Fruit fly (Drosophila melanogaster): ENCODE measurements around the gene Vps15.
A peak's percentile ranks its signal among the peaks of the same experiment; 100 is the strongest.

Gene Vps15

DNA sequence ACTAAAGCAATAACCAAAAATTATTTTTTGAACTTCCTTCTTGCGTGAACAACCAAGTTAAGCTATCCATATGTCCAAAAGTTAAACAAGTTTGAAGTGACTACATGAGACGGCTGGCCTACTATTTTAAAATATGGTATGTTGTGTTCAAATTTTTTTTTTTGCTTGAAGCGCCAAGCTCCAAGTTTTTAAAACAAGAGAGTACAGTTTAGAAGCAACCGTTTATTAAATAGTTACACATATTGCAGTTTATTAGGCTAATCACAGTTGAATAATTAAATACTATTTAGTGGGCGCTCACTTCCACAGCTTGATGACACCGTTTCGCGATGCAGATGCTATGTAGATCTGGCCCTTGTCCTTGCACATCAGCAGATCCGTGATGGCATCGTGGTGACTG is 5.1 kb downstream of the Vps15 start, which contains the start of gene D1:
D1 (minus strand) TSS at position 101 of the 400 bp plus-strand sequence.
- TF ChIP-seq CG8478 (optimal IDR thresholded peaks at IDR 0.05): no peak
- no peak for TF ChIP-seq CTCF (optimal IDR thresholded peaks at IDR 0.05)

dm6 chr3R:9239941-9240400 is 5.7 kb downstream of the Vps15 start:
- no peak for TF ChIP-seq CG8478 (optimal IDR thresholded peaks at IDR 0.05)
- TF ChIP-seq CTCF (optimal IDR thresholded peaks at IDR 0.05): peak in 1 of 2 experiments; percentile 39

DNA sequence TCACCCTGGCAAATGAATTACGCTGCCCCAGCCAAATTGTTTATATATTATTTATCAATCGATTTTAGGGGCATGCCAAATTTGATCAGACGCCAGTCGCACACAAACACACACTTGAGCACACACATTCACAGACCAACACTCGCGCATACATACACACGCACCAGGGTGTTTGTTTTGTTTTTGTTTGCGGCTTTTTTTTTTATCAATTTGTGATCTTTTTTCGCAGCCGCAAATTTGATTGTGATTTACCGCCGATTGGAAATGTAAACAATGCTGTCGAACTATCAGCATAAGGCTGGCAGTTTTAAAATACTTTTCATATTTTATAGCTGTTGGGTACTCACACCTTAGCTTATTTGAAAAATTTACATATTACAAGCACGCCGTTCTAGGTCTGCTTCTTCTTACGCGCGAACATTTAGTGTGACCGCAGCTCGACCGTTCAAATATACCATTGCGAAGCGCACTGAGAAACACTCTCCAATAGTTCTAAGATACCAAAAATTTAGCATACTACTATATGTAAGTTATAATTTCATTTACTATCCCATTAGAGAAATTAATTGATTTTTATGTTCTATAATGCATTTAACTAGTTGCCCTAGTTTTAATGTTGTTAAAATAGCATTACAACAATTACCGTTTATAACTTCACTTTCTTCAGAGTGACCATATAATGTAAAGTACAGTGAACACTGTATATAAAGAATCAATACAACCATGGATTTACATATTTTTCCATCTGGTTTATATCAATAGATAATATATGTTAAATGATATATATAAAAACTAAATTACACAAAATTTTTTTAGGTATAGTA is 8.2 kb downstream of the Vps15 start, which contains the start of gene pum:
pum (minus strand) TSS at position 415 of the 824 bp plus-strand sequence.
- TF ChIP-seq CTCF (optimal IDR thresholded peaks at IDR 0.05): no peak
- no peak for TF ChIP-seq CG8478 (optimal IDR thresholded peaks at IDR 0.05)

DNA sequence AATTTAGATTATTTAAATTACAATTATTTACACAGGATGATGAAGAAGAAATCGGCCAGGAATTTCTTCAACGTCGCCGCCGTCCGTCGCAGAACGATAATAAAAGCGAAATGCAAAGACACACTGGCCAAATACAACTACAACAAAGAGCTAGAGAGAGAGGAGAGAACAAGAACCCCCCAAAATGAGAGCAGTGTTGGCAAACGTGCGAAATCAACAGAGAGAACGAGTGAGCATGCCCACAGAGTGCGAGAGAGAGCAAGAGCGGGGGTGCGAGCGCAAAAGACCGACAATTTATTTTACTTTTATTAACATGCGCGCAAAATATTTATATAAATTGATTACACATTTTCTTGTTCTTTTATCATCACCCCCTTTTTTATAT is 8.8 kb downstream of the Vps15 start:
- TF ChIP-seq CTCF (optimal IDR thresholded peaks at IDR 0.05) (no peak), CG8478 (optimal IDR thresholded peaks at IDR 0.05) (no peak)

DNA sequence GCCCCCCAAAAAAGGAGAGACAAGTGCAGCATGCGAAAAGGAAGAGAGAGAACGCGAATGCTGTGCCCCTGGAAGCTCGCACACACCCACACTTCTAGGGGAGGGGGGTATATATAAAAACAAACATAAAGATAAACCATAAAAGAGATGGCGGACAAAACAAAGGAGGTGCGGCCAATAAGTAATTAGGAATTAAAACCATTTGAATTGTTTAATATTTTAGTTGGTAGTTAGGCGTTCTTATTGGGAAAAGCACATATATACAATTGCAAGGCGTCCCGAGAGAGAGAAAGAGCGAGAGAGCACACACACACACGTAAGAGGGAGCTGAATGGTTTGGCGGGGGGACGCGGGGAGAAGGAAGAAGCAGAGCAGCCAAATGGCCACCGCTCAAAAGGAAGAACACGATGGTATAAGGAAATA is 9.6 kb downstream of the Vps15 start:
- TF ChIP-seq CG8478 (optimal IDR thresholded peaks at IDR 0.05): no peak
- TF ChIP-seq CTCF (optimal IDR thresholded peaks at IDR 0.05): no peak

- no peak for TF ChIP-seq CG8478 (optimal IDR thresholded peaks at IDR 0.05)
- no peak for TF ChIP-seq CTCF (optimal IDR thresholded peaks at IDR 0.05)
These were observed 10.9 kb downstream of the Vps15 start for dm6 chr3R:9234756-9235255.

dm6 chr3R:9233763-9234162 is 11.9 kb downstream of the Vps15 start:
- TF ChIP-seq CTCF (optimal IDR thresholded peaks at IDR 0.05) (no peak), CG8478 (optimal IDR thresholded peaks at IDR 0.05) (no peak)

DNA sequence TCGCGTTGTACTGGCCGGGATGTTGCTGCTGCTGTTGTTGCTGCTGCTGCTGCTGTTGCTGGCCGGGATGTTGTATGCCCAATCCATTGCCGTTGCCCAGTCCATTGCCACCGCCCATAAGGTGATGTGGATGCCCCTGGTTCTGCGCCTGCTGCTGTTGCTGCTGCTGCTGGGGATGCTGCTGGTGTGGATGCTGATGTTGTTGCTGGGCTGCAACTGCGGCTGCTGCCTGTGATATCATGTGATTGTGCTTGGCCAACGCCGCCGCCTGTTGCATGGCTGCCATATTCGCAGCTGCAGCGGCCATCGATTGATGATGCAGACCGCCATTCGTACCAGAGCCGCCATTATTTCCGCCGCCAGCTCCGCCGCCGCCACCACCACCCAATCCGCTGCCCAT is 13.3 kb downstream of the Vps15 start:
- TF ChIP-seq CTCF (optimal IDR thresholded peaks at IDR 0.05) (no peak), CG8478 (optimal IDR thresholded peaks at IDR 0.05) (no peak)

DNA sequence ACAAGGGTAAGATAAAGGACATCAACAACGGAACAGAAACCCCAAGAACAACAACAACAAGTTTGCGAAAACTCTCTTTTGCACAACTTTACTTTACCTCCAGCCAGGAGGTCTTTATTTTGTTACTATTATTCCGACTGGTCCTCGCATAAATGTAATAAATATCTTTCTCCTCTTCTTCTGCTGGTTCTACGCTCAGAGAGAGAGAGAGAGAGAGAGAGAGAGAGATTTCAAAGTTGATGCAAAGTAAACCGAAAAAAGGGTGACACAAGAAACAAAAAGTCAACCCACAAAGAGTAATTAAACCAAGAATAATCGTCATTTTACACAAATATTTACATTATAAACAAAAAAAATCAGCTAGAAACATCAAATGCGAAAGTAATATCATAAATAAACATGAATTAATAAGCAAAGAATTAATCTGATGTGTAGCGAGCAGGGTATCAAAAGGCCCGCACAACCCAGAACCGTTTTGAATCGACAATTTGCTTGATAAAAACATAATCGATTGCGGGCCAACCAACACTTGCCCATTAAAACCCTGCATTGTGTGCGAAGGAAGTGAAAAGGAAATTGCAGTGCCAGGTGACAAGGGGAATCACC is 15.6 kb downstream of the Vps15 start:
- TF ChIP-seq CTCF (optimal IDR thresholded peaks at IDR 0.05): no peak
- no peak for TF ChIP-seq CG8478 (optimal IDR thresholded peaks at IDR 0.05)

DNA sequence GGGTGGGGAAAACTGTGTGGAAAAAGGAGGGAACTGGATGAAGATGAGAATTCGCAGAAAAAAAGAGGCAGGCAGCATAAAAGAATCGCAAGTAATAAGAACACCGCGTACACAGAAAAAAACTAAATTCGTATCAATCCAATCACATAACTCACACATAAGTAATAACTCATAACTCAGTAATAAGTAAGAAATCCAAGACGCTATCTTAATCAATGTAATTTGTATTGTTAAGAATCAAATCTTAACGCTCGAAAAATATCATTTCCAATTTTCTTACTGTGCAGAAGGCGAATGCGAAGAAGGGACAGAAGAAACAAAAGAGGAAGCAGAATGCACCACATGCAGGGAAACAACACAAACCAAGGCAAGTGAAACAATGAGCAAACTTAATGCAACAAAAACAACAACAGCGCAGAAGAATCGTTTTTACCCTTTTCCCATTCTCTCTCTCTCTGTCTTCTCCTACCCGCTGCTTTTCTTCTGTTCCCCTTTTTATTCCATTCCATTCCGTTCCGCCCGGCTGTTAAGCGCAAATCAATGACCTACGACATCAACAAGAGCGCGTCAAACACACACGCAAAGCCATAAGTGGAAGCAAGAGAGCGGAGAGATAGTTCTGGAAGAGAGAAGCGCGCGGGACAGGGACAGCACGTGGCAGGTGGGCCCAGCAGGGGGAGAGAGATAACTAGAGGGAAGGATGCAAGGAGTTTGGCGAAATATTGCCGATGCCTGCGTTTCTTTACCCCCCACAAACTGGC is 16.4 kb downstream of the Vps15 start:
- TF ChIP-seq CG8478 (optimal IDR thresholded peaks at IDR 0.05) (no peak), CTCF (optimal IDR thresholded peaks at IDR 0.05) (no peak)

- TF ChIP-seq CG8478 (optimal IDR thresholded peaks at IDR 0.05) (no peak), CTCF (optimal IDR thresholded peaks at IDR 0.05) (no peak)
These were observed 17.7 kb downstream of the Vps15 start for dm6 chr3R:9227944-9228343.

- TF ChIP-seq CTCF (optimal IDR thresholded peaks at IDR 0.05): no peak
- no peak for TF ChIP-seq CG8478 (optimal IDR thresholded peaks at IDR 0.05)
These were observed 18.3 kb downstream of the Vps15 start for dm6 chr3R:9227330-9227729.

DNA sequence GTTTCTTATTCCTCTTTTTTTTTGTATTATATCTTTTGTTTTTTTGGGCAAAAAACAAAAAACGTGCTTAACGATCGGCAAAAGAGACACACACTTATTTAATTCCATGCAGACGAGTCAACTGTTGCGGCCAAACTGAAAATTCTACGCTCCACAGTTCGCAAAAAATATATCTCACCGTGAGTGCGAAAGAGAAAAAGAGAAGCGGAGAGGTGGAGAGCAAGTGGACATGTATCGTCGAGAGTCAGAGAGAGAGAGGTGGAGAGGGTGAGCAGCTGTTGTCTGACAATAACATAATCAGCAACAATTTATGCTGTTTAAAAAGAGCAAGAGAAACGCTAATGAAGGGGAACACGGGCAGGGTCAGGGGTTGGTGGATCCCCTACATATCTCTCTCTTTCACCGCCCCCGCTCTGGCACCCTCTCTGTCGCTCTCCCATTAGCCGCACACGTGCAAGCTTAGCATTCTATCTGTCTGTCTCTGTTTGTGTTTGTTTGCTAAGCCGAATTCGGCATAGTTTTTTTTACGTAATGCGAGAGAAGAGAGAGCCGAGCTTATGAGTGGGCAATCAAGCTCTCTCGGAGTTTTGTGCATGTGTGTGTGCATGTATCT is 18.9 kb downstream of the Vps15 start:
- no peak for TF ChIP-seq CG8478 (optimal IDR thresholded peaks at IDR 0.05)
- TF ChIP-seq CTCF (optimal IDR thresholded peaks at IDR 0.05): no peak

dm6 chr3R:9226146-9226545 is 19.5 kb downstream of the Vps15 start:
- TF ChIP-seq CG8478 (optimal IDR thresholded peaks at IDR 0.05) (no peak), CTCF (optimal IDR thresholded peaks at IDR 0.05) (no peak)

dm6 chr3R:9224807-9225206 is 20.9 kb downstream of the Vps15 start:
- TF ChIP-seq CTCF (optimal IDR thresholded peaks at IDR 0.05) (no peak), CG8478 (optimal IDR thresholded peaks at IDR 0.05) (no peak)
